Worm (Caenorhabditis elegans): ENCODE data around the gene M176.9.

M176.9 gene

DNA sequence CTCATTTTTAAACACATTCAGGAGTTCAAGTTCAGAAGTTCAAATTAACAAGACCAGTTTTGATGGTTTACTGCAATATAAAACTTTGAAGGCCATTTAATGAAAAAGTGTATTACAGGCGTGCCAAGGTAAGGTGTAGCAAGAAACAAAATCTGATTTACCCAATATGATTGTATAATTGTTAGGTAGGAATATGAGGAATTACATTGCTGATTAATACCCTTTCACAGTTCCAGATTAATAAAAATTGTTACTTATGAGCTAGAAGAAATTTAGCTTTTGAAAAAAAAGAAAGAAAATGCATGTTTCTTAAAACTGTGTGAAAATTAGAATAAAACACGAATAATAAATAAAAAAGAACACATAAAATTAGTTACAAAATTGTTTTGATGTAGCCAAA lies 22.2 kb upstream of the M176.9 start, which contains the start of gene kin-15:
kin-15 (minus strand) TSS at position 101 of the 400 bp plus-strand sequence.
- TF ChIP-seq nfya-1 (tag; optimal IDR thresholded peaks at IDR 0.05; ENCODE audit: insufficient read depth) (no peak), lin-15B (tag; optimal IDR thresholded peaks at IDR 0.05) (no peak), ceh-82 (tag; optimal IDR thresholded peaks at IDR 0.05) (no peak), mdl-1 (tag; optimal IDR thresholded peaks at IDR 0.05) (no peak), fos-1 (tag; optimal IDR thresholded peaks at IDR 0.05) (no peak), elt-1 (tag; optimal IDR thresholded peaks at IDR 0.05) (no peak), nhr-25 (tag; optimal IDR thresholded peaks at IDR 0.05) (no peak), nhr-237 (tag; optimal IDR thresholded peaks at IDR 0.05) (no peak), daf-12 (tag; optimal IDR thresholded peaks at IDR 0.05) (no peak), elt-2 (tag; optimal IDR thresholded peaks at IDR 0.05) (no peak)

DNA sequence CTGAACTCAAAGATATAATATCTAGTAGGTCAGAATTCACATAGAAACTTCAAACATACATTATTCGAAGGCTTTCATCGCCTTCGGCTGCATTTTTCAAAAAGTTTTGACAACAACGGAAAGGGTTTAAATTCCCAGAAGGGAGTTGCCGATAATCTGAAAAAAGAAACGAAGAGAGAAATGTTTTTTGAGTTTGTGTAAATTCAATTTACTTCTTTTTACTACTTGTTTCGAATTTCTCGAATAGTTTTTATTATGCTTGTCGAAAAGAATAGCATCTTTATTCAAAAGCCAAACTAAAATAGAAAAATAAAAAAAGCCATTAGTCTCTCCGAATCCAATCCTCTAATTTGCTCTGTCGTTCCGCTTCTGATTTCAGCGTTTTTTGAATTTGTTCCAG lies 19.7 kb upstream of the M176.9 start:
- peak; percentile 75 for TF ChIP-seq fkh-10 (GFP tag; optimal IDR thresholded peaks at IDR 0.05)
- TF ChIP-seq fos-1 (tag; optimal IDR thresholded peaks at IDR 0.05): no peak

DNA sequence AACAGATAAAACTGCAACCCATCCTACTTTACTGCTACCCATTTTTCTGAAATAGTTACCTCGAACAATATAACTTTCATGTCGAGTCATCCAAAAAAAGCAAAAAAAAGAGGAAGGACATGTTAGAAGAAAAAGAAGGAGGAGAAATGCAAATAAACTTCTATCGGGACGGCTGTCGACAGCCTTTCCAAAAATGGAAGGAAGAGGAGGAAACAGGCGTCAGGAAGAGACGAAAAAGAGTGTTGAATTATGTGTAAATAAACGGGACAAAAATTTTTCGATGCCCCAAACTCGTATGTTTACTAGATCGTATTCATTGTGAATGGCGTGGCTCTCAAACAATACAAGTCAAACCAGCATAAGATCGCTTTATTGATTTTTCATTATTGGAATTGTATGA lies 16.2 kb upstream of the M176.9 start, which contains the start of gene M176.5:
M176.5 (minus strand) TSS at position 101 of the 400 bp plus-strand sequence.
- TF ChIP-seq fkh-2 (tag; optimal IDR thresholded peaks at IDR 0.05): no peak
- TF ChIP-seq pha-4 (tag; optimal IDR thresholded peaks at IDR 0.05): peak; percentile 78
- TF ChIP-seq hmg-11 (tag; optimal IDR thresholded peaks at IDR 0.05): peak; percentile 5

DNA sequence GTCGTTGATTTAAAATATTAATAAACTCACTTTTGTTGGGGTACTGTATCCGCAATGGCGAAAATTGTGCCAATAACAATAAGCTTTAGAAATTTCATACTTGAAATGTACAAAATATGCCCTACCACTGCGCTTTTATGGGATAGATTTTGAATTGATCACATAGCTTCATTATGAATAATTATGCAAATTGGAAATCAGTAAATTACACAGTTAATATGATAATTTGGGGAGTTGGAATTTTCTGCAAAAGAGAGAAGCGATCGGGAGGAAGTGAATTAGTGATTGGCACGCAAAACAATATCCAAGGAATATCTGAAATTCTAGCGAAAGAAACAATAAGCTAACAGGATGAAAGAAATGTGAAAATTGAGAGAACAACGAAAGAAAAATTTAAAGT lies 14.7 kb upstream of the M176.9 start, which contains the start of gene M176.10:
M176.10 (minus strand) TSS at position 101 of the 400 bp plus-strand sequence.
- TF ChIP-seq nhr-11 (tag; optimal IDR thresholded peaks at IDR 0.05) (no peak), ztf-11 (tag; optimal IDR thresholded peaks at IDR 0.05) (no peak), nhr-77 (tag; optimal IDR thresholded peaks at IDR 0.05) (no peak), eor-1 (tag; optimal IDR thresholded peaks at IDR 0.05) (no peak), mdl-1 (tag; optimal IDR thresholded peaks at IDR 0.05) (no peak), egl-5 (tag; optimal IDR thresholded peaks at IDR 0.05) (no peak), elt-1 (tag; optimal IDR thresholded peaks at IDR 0.05) (no peak), ZK546.5 (tag; optimal IDR thresholded peaks at IDR 0.05) (no peak), ama-1 (optimal IDR thresholded peaks at IDR 0.05) (no peak), unc-39 (tag; optimal IDR thresholded peaks at IDR 0.05) (no peak)

DNA sequence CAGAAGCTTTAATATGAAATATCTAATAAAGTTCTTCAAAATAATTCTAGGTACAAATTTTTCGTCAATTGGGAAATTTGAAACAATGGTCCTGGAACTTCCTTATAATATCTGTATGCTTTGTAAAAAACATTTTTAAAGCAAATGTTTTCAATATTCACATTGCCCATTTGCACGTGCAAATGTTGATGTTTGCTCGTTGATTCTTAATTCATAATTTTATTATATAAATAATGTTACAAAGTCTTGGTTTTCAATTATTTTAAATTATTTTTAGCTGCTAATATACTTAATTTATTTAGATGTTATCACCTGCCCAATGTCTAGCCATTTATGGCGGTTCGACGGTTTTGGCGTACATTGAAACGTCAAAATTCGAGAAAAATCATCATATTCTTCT lies 10.6 kb upstream of the M176.9 start, which contains the start of gene M176.11:
M176.11 (plus strand) TSS at position 301 of the 400 bp plus-strand sequence.
- TF ChIP-seq daf-12 (tag; optimal IDR thresholded peaks at IDR 0.05): no peak
- no peak for TF ChIP-seq zag-1 (tag; optimal IDR thresholded peaks at IDR 0.05)
- TF ChIP-seq ceh-82 (tag; optimal IDR thresholded peaks at IDR 0.05): no peak
- TF ChIP-seq egl-27 (tag; optimal IDR thresholded peaks at IDR 0.05): no peak
- TF ChIP-seq snpc-4 (tag; optimal IDR thresholded peaks at IDR 0.05): no peak
- no peak for TF ChIP-seq ceh-9 (tag; optimal IDR thresholded peaks at IDR 0.05)
- TF ChIP-seq skn-1 (tag; optimal IDR thresholded peaks at IDR 0.05): no peak

DNA sequence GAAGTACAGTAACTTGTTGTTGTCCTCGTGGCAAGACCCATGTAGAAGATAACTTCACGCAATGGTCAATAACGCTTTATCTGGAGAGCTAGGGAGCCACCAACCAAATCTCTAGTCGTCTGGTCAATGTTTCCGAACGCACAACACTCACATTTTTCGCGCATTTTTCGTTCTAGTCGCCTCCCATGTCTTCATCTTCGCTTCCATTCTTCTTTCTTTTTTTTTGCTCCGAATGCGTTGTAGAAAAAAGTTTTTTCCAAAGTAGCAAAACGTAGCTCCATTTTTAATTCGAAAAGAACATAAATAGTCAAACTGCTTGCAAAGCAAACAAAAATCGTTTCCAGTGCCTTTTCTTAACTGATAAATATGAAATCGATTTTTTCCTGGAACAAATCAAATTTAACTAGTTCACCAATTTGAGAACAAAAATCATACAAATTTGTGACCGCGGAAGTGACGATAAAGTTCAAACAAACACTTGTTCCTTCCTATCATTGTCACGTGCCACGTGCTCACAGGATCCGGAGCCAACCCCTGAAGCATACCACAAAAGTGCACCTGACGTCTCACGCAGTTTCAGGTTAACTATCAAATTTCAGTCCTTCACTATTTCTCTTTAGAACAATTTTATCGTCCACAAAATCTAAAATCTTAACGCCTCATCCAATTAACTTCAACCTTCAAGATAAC lies 7.6 kb upstream of the M176.9 start:
- peak; percentile 13 for TF ChIP-seq pha-4 (tag; optimal IDR thresholded peaks at IDR 0.05)
- TF ChIP-seq jun-1 (tag; optimal IDR thresholded peaks at IDR 0.05): peak; percentile 26
- TF ChIP-seq snpc-4 (tag; optimal IDR thresholded peaks at IDR 0.05): no peak
- TF ChIP-seq pqm-1 (tag; optimal IDR thresholded peaks at IDR 0.05): peak; percentile 55
- no peak for TF ChIP-seq zag-1 (tag; optimal IDR thresholded peaks at IDR 0.05)
- TF ChIP-seq ztf-11 (tag; optimal IDR thresholded peaks at IDR 0.05): no peak
- peak; percentile 39 for TF ChIP-seq elt-2 (tag; optimal IDR thresholded peaks at IDR 0.05)
- no peak for TF ChIP-seq lin-15B (tag; optimal IDR thresholded peaks at IDR 0.05)
- TF ChIP-seq sea-2 (GFP tag; optimal IDR thresholded peaks at IDR 0.05): no peak
- no peak for TF ChIP-seq ceh-9 (tag; optimal IDR thresholded peaks at IDR 0.05)
